Worm (Caenorhabditis elegans) whole organism, young adult: ENCODE measurements around the gene rpn-7.

Experiments used
- B0035.1 ChIP-seq: sonication (generic microtip); optimal IDR thresholded peaks from 2 replicates; lab custom pipeline; 2016; ENCODE audit warnings: missing genetic modification characterization, mild to moderate bottlenecking, missing compliant biosample characterization, missing genotype, missing genetic modification reagents
- B0336.3 ChIP-seq: fragments of 200-800 bp; sonication (Bioruptor generic); IDR thresholded peaks from 2 replicates; pipeline ENCODE4 v1.3.6; 2022; ENCODE audit warnings: missing genetic modification characterization, missing compliant biosample characterization
- C06A6.2 ChIP-seq: fragments of 200-800 bp; sonication (Bioruptor generic); conservative IDR thresholded peaks from 2 replicates; pipeline ENCODE4 v1.3.6; 2022; ENCODE audit warnings: missing genetic modification characterization, missing compliant biosample characterization
- C17E4.6 ChIP-seq: fragments of 200-800 bp; sonication (Bioruptor generic); IDR thresholded peaks from 2 replicates; pipeline ENCODE4 v1.3.6; 2022; ENCODE audit warnings: missing genetic modification reagents, missing genetic modification characterization, missing compliant biosample characterization
- F10E7.11 ChIP-seq: sonication (generic microtip); optimal IDR thresholded peaks from 2 replicates; lab custom pipeline; 2017; ENCODE audit warnings: mild to moderate bottlenecking, missing genetic modification characterization, moderate library complexity, missing compliant biosample characterization
- F37B4.10 ChIP-seq: fragments of 200-800 bp; sonication (Bioruptor generic); IDR thresholded peaks from 2 replicates; pipeline ENCODE4 v1.3.6; 2022; ENCODE audit warnings: missing genetic modification characterization, missing compliant biosample characterization
- F39B2.1 ChIP-seq: fragments of 200-800 bp; sonication (Bioruptor generic); IDR thresholded peaks from 2 replicates; pipeline ENCODE4 v1.3.6; 2022; ENCODE audit warnings: missing genetic modification reagents, missing genetic modification characterization, missing compliant biosample characterization
- F49E8.2 ChIP-seq: sonication (generic microtip); optimal IDR thresholded peaks from 3 replicates; lab custom pipeline; 2017; ENCODE audit warnings: missing genetic modification characterization, mild to moderate bottlenecking, missing compliant biosample characterization, antibody characterized with exemption, moderate library complexity; ENCODE audit not compliant: insufficient read depth
- F52B5.7 ChIP-seq: sonication (generic microtip); optimal IDR thresholded peaks from 2 replicates; lab custom pipeline; 2016; ENCODE audit warnings: mild to moderate bottlenecking, missing genetic modification characterization, missing compliant biosample characterization
- K12H6.12 ChIP-seq: fragments of 200-800 bp; sonication (Bioruptor generic); optimal IDR thresholded peaks from 2 replicates; lab custom pipeline; 2018; ENCODE audit warnings: mild to moderate bottlenecking, missing genetic modification characterization, missing compliant biosample characterization
- Y56A3A.18 ChIP-seq: fragments of 200-800 bp; sonication (Bioruptor generic); IDR thresholded peaks from 2 replicates; pipeline ENCODE4 v1.3.6; 2022; ENCODE audit warnings: missing genetic modification reagents, missing genetic modification characterization, missing compliant biosample characterization
- akir-1 ChIP-seq: fragments of 200-800 bp; sonication (Bioruptor generic); optimal IDR thresholded peaks from 2 replicates; lab custom pipeline; 2018; ENCODE audit warnings: mild to moderate bottlenecking, missing genetic modification characterization, moderate library complexity, missing compliant biosample characterization
- atf-7 ChIP-seq: sonication (generic microtip); optimal IDR thresholded peaks from 2 replicates; lab custom pipeline; 2017; ENCODE audit warnings: mild to moderate bottlenecking, missing genetic modification characterization, missing compliant biosample characterization
- athp-1 ChIP-seq: sonication (generic microtip); optimal IDR thresholded peaks from 2 replicates; lab custom pipeline; 2017; ENCODE audit warnings: mild to moderate bottlenecking, missing genetic modification characterization, missing compliant biosample characterization
- attf-5 ChIP-seq: fragments of 200-800 bp; sonication (Bioruptor generic); optimal IDR thresholded peaks from 2 replicates; lab custom pipeline; 2018; ENCODE audit warnings: mild to moderate bottlenecking, missing genetic modification characterization, missing compliant biosample characterization
- bed-1 ChIP-seq: fragments of 200-800 bp; sonication (Bioruptor generic); IDR thresholded peaks from 2 replicates; pipeline ENCODE4 v1.3.6; 2022; ENCODE audit warnings: missing genetic modification reagents, missing genetic modification characterization, missing compliant biosample characterization
- ceh-100 ChIP-seq: fragments of 200-800 bp; sonication (Bioruptor generic); IDR thresholded peaks from 2 replicates; pipeline ENCODE4 v1.3.6; 2022; ENCODE audit warnings: missing genetic modification reagents, missing genetic modification characterization, missing compliant biosample characterization
- die-1 ChIP-seq: sonication (generic microtip); optimal IDR thresholded peaks from 2 replicates; lab custom pipeline; 2016; ENCODE audit warnings: missing genotype, mild to moderate bottlenecking, missing genetic modification characterization, missing compliant biosample characterization
- dox-1 ChIP-seq: fragments of 200-800 bp; sonication (Bioruptor generic); IDR thresholded peaks from 2 replicates; pipeline ENCODE4 v1.3.6; 2022; ENCODE audit warnings: missing genetic modification reagents, missing genetic modification characterization, missing compliant biosample characterization
- dpl-1 ChIP-seq: fragments of 150-350 bp; optimal IDR thresholded peaks from 2 replicates; lab custom pipeline; 2014; ENCODE audit warnings: missing biosample characterization, missing genetic modification reagents, missing genetic modification characterization
- egl-44 ChIP-seq: fragments of 200-800 bp; sonication (Bioruptor generic); IDR thresholded peaks from 2 replicates; pipeline ENCODE4 v1.3.6; 2022; ENCODE audit warnings: missing genetic modification reagents, missing genetic modification characterization, missing compliant biosample characterization
- fkh-3 ChIP-seq: sonication (generic microtip); optimal IDR thresholded peaks from 2 replicates; lab custom pipeline; 2016; ENCODE audit warnings: mild to moderate bottlenecking, missing genetic modification characterization, missing compliant biosample characterization
- hlh-12 ChIP-seq: sonication (generic microtip); optimal IDR thresholded peaks from 2 replicates; lab custom pipeline; 2016; ENCODE audit warnings: missing genetic modification characterization, missing compliant biosample characterization
- hlh-26 ChIP-seq: fragments of 200-800 bp; sonication (Bioruptor generic); conservative IDR thresholded peaks from 2 replicates; pipeline ENCODE4 v1.3.6; 2022; ENCODE audit warnings: missing genetic modification reagents, missing genetic modification characterization, missing compliant biosample characterization
- hrde-1 ChIP-seq: sonication (generic microtip); optimal IDR thresholded peaks from 2 replicates; lab custom pipeline; 2016; ENCODE audit warnings: missing genetic modification characterization, mild to moderate bottlenecking, missing compliant biosample characterization, moderate library complexity, missing genotype, missing genetic modification reagents, borderline replicate concordance
- hsf-1 ChIP-seq: fragments of 200-800 bp; sonication (Bioruptor generic); IDR thresholded peaks from 2 replicates; pipeline ENCODE4 v1.3.6; 2022; ENCODE audit warnings: missing genetic modification reagents, missing genetic modification characterization, missing compliant biosample characterization
- lin-26 ChIP-seq: fragments of 200-800 bp; sonication (Bioruptor generic); IDR thresholded peaks from 2 replicates; pipeline ENCODE4 v1.3.6; 2022; ENCODE audit warnings: missing genetic modification reagents, missing genetic modification characterization, missing compliant biosample characterization
- lin-54 ChIP-seq: fragments of 200-800 bp; sonication (Bioruptor generic); optimal IDR thresholded peaks from 2 replicates; lab custom pipeline; 2018; ENCODE audit warnings: mild to moderate bottlenecking, missing genetic modification characterization, missing compliant biosample characterization
- lsl-1 ChIP-seq: fragments of 200-800 bp; sonication (Bioruptor generic); optimal IDR thresholded peaks from 2 replicates; lab custom pipeline; 2018; ENCODE audit warnings: mild to moderate bottlenecking, missing genetic modification characterization, moderate library complexity, missing compliant biosample characterization
- madf-3 ChIP-seq: fragments of 200-800 bp; sonication (Bioruptor generic); IDR thresholded peaks from 2 replicates; pipeline ENCODE4 v1.3.6; 2022; ENCODE audit warnings: missing genetic modification reagents, missing genetic modification characterization, missing compliant biosample characterization
- mcd-1 ChIP-seq: fragments of 200-800 bp; sonication (Bioruptor generic); IDR thresholded peaks from 2 replicates; pipeline ENCODE4 v1.3.6; 2022; ENCODE audit warnings: missing genetic modification reagents, missing genetic modification characterization, missing compliant biosample characterization
- nhr-80 ChIP-seq: sonication (generic microtip); optimal IDR thresholded peaks from 2 replicates; lab custom pipeline; 2016; ENCODE audit warnings: missing genetic modification characterization, missing compliant biosample characterization
- nhr-90 ChIP-seq: sonication (generic microtip); optimal IDR thresholded peaks from 2 replicates; lab custom pipeline; 2016; ENCODE audit warnings: missing genotype, mild to moderate bottlenecking, missing genetic modification characterization, missing compliant biosample characterization
- pha-4 ChIP-seq: fragments of 150-350 bp; sonication (generic microtip); optimal IDR thresholded peaks from 2 replicates; lab custom pipeline; 2014; ENCODE audit warnings: missing biosample characterization, missing genetic modification reagents, missing genetic modification characterization
- rcor-1 ChIP-seq: fragments of 200-800 bp; sonication (Bioruptor generic); IDR thresholded peaks from 2 replicates; pipeline ENCODE4 v1.3.6; 2022; ENCODE audit warnings: missing genetic modification reagents, missing genetic modification characterization, missing compliant biosample characterization
- rpc-1 ChIP-seq, 2 experiments: fragments of 150-350 bp in 1 of 2; sonication (generic microtip) in 1 of 2; optimal IDR thresholded peaks; 2 replicates each; lab custom pipeline; 2014 to 2018; ENCODE audit warnings: missing biosample characterization in 1 of 2, missing genetic modification characterization in 1 of 2, missing genetic modification reagents in 1 of 2, missing genotype in 1 of 2
- snpc-1.1 ChIP-seq: sonication (generic microtip); optimal IDR thresholded peaks from 2 replicates; lab custom pipeline; 2017; ENCODE audit warnings: missing genetic modification characterization, mild to moderate bottlenecking, missing compliant biosample characterization, antibody characterized with exemption, moderate library complexity, missing genotype, missing genetic modification reagents; ENCODE audit not compliant: insufficient read depth
- snpc-3.4 ChIP-seq: sonication (generic microtip); optimal IDR thresholded peaks from 2 replicates; lab custom pipeline; 2017; ENCODE audit warnings: missing genetic modification characterization, mild to moderate bottlenecking, missing compliant biosample characterization, antibody characterized with exemption, moderate library complexity, missing genotype, missing genetic modification reagents
- somi-1 ChIP-seq: fragments of 200-800 bp; sonication (Bioruptor generic); optimal IDR thresholded peaks from 2 replicates; lab custom pipeline; 2018; ENCODE audit warnings: mild to moderate bottlenecking, missing genetic modification characterization, missing compliant biosample characterization
- xnd-1 ChIP-seq: sonication (generic microtip); optimal IDR thresholded peaks from 2 replicates; lab custom pipeline; 2016; ENCODE audit warnings: missing genotype, missing genetic modification reagents, missing genetic modification characterization, missing compliant biosample characterization
- ztf-18 ChIP-seq: sonication (generic microtip); optimal IDR thresholded peaks from 2 replicates; lab custom pipeline; 2016; ENCODE audit warnings: missing genotype, mild to moderate bottlenecking, missing genetic modification characterization, missing compliant biosample characterization

rpn-7 gene

DNA sequence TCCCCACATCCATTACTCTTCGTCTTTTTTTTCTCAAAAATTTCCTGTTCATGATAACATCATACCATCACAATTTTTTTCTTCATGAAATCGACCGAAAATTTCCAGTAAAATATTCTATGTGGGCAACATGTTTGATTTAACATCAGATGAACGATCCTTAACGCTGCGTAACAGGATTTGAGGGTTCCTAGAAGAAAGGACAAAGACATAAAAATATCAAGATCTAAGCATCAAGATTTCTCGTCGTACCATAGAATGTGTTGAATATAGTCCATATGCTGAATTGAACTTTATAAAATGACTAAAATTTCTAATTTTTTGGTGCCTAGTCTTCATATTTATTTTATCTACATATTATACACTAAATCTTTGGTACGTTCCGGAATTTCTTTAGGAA, 16.3 kb upstream of the rpn-7 start, which contains the start of gene F49C12.3:
Gene F49C12.3, plus strand, starts transcription at position 301 of the 400 bp plus-strand sequence.
- TF ChIP-seq atf-7 (tag; lab: Kevin White, UChicago) (no peak), C06A6.2 (GFP tag; lab: Robert Waterston, UW) (no peak)

DNA sequence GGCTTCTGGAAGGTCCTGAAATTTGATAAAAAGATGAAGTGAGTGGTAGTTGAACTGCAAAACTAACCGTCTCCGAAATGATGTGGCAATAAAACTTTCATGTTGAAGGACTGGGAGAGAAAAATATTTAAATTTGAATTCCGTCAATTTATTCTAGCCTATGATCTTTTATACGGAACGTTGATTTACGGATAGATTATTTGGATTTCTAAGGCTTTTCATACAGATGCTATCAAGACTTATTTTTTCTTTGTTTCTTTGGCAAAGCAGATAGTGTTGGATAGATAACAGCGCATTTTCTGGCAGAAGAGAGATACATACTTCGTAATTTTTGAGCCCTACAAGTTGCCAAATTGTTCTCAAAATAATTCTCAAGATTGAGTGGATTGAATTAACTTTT, 12.4 kb upstream of the rpn-7 start, which contains the start of gene F49C12.4:
Gene F49C12.4, minus strand, starts transcription at position 101 of the 400 bp plus-strand sequence.
- TF ChIP-seq snpc-3.4, result no peak
- no peak for TF ChIP-seq snpc-1.1 (tag; lab: Kevin White, UChicago)
- TF ChIP-seq C17E4.6 (GFP tag; lab: Robert Waterston, UW), result no peak

DNA sequence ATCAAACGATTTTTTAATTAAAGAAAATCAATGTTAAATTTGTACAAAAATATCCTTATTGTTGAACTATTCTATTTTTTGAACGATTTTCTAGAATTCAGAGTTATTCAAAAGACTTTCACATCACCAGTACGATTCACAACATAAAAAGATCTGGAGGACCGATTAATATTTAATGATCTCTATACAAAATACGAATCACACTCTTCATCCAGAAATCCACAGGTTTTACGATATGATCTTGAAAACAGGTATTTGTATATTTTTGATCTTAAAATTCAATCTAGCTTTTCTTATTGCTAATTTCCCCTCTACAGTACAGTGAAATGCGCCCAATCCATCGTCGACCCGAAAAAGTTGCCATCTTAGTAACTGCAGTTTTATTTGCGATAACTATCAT, 11.8 kb upstream of the rpn-7 start, which contains the start of gene F49C12.5:
Gene F49C12.5, plus strand, starts transcription at position 301 of the 400 bp plus-strand sequence.
- no peak for TF ChIP-seq lsl-1
- no peak for TF ChIP-seq K12H6.12 (tag; lab: Kevin White, UChicago)
- no peak for TF ChIP-seq somi-1 (GFP tag; lab: Kevin White, UChicago)
- no peak for TF ChIP-seq F39B2.1 (GFP tag; lab: Robert Waterston, UW)
- no peak for TF ChIP-seq mcd-1 (GFP tag; lab: Robert Waterston, UW)
- no peak for TF ChIP-seq xnd-1
- no peak for TF ChIP-seq hsf-1 (GFP tag; lab: Robert Waterston, UW)
- TF ChIP-seq F10E7.11, result no peak
- TF ChIP-seq nhr-90 (tag; lab: Kevin White, UChicago), result no peak
- TF ChIP-seq F37B4.10 (GFP tag; lab: Robert Waterston, UW), result no peak
- no peak for TF ChIP-seq athp-1 (tag; lab: Kevin White, UChicago)
- TF ChIP-seq dpl-1 (GFP tag; lab: Kevin White, UChicago), result no peak
- TF ChIP-seq rcor-1 (GFP tag; lab: Robert Waterston, UW), result no peak
- TF ChIP-seq hlh-26, result no peak
- no peak for TF ChIP-seq rpc-1 (optimal IDR thresholded peaks at IDR 0.05; lab: Kevin White, UChicago)
- no peak for TF ChIP-seq rpc-1 (tag; optimal IDR thresholded peaks at IDR 0.05; lab: Kevin White, UChicago)
- no peak for TF ChIP-seq dox-1 (GFP tag; lab: Robert Waterston, UW)
- no peak for TF ChIP-seq B0035.1
- TF ChIP-seq bed-1, result no peak

DNA sequence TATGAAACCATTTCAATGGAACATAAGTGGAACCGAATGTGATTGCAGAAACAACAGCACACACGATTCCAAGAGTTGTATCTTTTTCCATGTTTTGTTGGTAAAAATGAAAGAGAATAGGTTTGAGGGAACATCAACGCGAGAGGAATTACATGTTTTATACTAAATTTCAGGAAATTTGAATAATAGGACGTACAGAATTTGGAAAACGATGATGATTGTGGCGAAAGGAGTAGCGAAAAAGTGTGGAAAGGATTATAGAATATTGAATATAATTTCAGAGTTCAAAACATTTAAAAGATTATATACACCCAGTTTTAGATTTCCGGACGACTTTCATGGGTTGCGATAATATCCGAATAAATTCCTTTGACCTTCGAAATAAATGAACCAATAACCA, 7.5 kb upstream of the rpn-7 start, which contains the start of gene F49C12.6:
Gene F49C12.6, minus strand, starts transcription at position 101 of the 400 bp plus-strand sequence.
- no peak for TF ChIP-seq pha-4
- TF ChIP-seq rpc-1 (optimal IDR thresholded peaks at IDR 0.05; lab: Kevin White, UChicago), result no peak
- TF ChIP-seq rpc-1 (tag; optimal IDR thresholded peaks at IDR 0.05; lab: Kevin White, UChicago), result no peak
- no peak for TF ChIP-seq ceh-100
- no peak for TF ChIP-seq ztf-18 (tag; lab: Kevin White, UChicago)
- TF ChIP-seq lin-54 (GFP tag; lab: Kevin White, UChicago), result no peak
- TF ChIP-seq egl-44, result no peak
- TF ChIP-seq F49E8.2 (tag; lab: Kevin White, UChicago), result no peak
- no peak for TF ChIP-seq madf-3 (GFP tag; lab: Robert Waterston, UW)
- TF ChIP-seq die-1, result no peak
- TF ChIP-seq hrde-1, result no peak
- no peak for TF ChIP-seq attf-5
- TF ChIP-seq hlh-12 (tag; lab: Kevin White, UChicago), result no peak
- TF ChIP-seq B0336.3, result no peak
- TF ChIP-seq nhr-80 (tag; lab: Kevin White, UChicago), result no peak
- TF ChIP-seq fkh-3 (tag; lab: Kevin White, UChicago), result no peak
- no peak for TF ChIP-seq akir-1 (GFP tag; lab: Kevin White, UChicago)
- no peak for TF ChIP-seq lin-26 (GFP tag; lab: Robert Waterston, UW)
- TF ChIP-seq Y56A3A.18, result no peak
- no peak for TF ChIP-seq F52B5.7 (tag; lab: Kevin White, UChicago)
